Worm (Caenorhabditis elegans) whole organism, midembryonic: ENCODE results near the gene kle-2.

Source experiments
- T22C8.4 ChIP-seq: fragments of 200-800 bp; sonication (Bioruptor generic); IDR thresholded peaks from 2 replicates; pipeline ENCODE4 v1.3.6; 2022; ENCODE audit warnings: missing genetic modification characterization, missing compliant biosample characterization
- flt-1 ChIP-seq: fragments of 200-800 bp; sonication (Bioruptor generic); IDR thresholded peaks from 2 replicates; pipeline ENCODE4 v1.3.6; 2022; ENCODE audit warnings: missing genetic modification characterization, missing compliant biosample characterization
- ztf-29 ChIP-seq: fragments of 200-800 bp; sonication (Bioruptor generic); IDR thresholded peaks from 2 replicates; pipeline ENCODE4 v1.3.6; 2022; ENCODE audit warnings: missing genetic modification reagents, missing genetic modification characterization, missing compliant biosample characterization

ce11 chrIII:7894724-7895123, 46.8 kb upstream of the kle-2 start, which contains the start of gene ZK688.4:
- TF ChIP-seq T22C8.4 (GFP tag; lab: Robert Waterston, UW) (no peak), flt-1 (no peak), ztf-29 (GFP tag; lab: Robert Waterston, UW) (no peak)
